Worm (Caenorhabditis elegans): ENCODE measurements around the gene gba-3.

Gene gba-3

DNA sequence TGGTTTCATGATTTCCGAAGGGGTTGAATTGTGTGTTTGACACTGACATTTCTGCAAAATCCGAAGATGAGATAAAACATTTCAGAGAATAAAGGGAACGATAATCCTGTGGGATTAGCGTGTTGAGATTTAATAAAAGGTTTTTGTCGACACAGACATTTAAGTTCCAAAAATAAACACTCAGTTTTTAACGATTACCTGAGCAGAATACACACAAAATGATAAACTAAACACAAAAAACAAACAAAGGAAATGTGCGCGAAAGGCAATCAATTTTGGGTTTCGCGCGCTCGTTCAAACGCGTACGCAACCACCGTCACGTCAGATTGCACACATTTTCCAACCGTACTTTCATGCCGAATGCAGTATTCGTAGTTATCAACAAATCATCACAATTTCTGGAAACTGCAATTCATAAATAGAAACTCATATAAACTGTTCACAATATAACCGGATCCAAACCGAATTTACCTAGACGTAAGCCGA, 11.9 kb upstream of the gba-3 start, which contains the start of gene rif-1.1:
Gene rif-1.1, minus strand, starts transcription at position 51 of the 486 bp plus-strand sequence.
- TF ChIP-seq unc-120 (tag; optimal IDR thresholded peaks at IDR 0.05; ENCODE audit: poor library complexity, severe bottlenecking) (no peak), tbx-8 (GFP tag; optimal IDR thresholded peaks at IDR 0.05) (no peak), ztf-11 (tag; optimal IDR thresholded peaks at IDR 0.05) (no peak), nhr-12 (tag; optimal IDR thresholded peaks at IDR 0.05) (no peak), nhr-28 (tag; optimal IDR thresholded peaks at IDR 0.05) (no peak), nhr-2 (tag; optimal IDR thresholded peaks at IDR 0.05) (no peak), zip-8 (tag; optimal IDR thresholded peaks at IDR 0.05) (no peak), sptf-1 (tag; optimal IDR thresholded peaks at IDR 0.05) (no peak), lin-13 (tag; optimal IDR thresholded peaks at IDR 0.05) (no peak), nhr-76 (tag; optimal IDR thresholded peaks at IDR 0.05) (no peak), ces-1 (GFP tag; optimal IDR thresholded peaks at IDR 0.05) (peak; percentile 6), unc-62 (GFP tag; optimal IDR thresholded peaks at IDR 0.05) (no peak), elt-3 (tag; optimal IDR thresholded peaks at IDR 0.05) (no peak), mab-5 (tag; optimal IDR thresholded peaks at IDR 0.05) (no peak), blmp-1 (tag; optimal IDR thresholded peaks at IDR 0.05) (no peak), elt-1 (tag; optimal IDR thresholded peaks at IDR 0.05; ENCODE audit: borderline replicate concordance, insufficient read depth) (no peak), mep-1 (tag; optimal IDR thresholded peaks at IDR 0.05) (peak; percentile 11), flh-1 (GFP tag; optimal IDR thresholded peaks at IDR 0.05) (no peak), nhr-237 (tag; optimal IDR thresholded peaks at IDR 0.05) (no peak), ceh-39 (tag; optimal IDR thresholded peaks at IDR 0.05) (no peak), ceh-83 (GFP tag; optimal IDR thresholded peaks at IDR 0.05) (no peak), hlh-1 (tag; optimal IDR thresholded peaks at IDR 0.05) (no peak), bed-3 (GFP tag; optimal IDR thresholded peaks at IDR 0.05) (no peak), drap-1 (GFP tag; optimal IDR thresholded peaks at IDR 0.05) (peak; percentile 24), unc-39 (tag; optimal IDR thresholded peaks at IDR 0.05) (no peak), cnd-1 (tag; optimal IDR thresholded peaks at IDR 0.05) (no peak), lsy-2 (tag; optimal IDR thresholded peaks at IDR 0.05) (peak; percentile 82), sem-2 (GFP tag; optimal IDR thresholded peaks at IDR 0.05) (no peak), ceh-43 (GFP tag; optimal IDR thresholded peaks at IDR 0.05) (no peak), M03D4.4 (tag; optimal IDR thresholded peaks at IDR 0.05) (no peak), lin-32 (GFP tag; optimal IDR thresholded peaks at IDR 0.05) (no peak), ham-2 (GFP tag; optimal IDR thresholded peaks at IDR 0.05) (no peak), snpc-4 (tag; optimal IDR thresholded peaks at IDR 0.05) (no peak), pha-4 (tag; optimal IDR thresholded peaks at IDR 0.05) (peak; percentile 10), mls-2 (tag; optimal IDR thresholded peaks at IDR 0.05) (peak; percentile 29)

DNA sequence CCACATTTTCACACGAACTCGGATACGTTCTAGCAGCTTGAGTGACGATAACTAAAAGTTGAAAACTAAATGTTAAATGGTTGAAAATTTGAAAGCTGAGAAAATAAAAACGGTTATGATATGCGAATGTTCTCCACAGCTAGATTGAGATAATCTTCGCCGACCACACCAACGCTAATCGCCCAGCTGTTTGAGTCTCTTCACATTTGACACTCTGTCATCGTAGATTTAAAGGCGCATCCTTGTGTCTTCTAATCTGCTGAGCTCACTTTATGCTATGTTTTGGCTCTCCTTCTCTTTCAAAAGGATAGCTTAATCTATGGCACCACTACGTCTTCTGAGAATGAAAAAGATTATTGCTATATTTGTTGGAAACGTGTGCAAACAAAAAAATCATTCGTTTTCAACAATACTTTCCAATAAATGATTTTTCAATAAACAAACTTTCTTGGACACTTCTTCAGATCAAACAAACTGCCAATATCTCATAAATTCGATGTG, 10.0 kb upstream of the gba-3 start, which contains the start of gene F11E6.10:
Gene F11E6.10, minus strand, starts transcription at position 51 of the 501 bp plus-strand sequence.
- TF ChIP-seq lin-32 (GFP tag; optimal IDR thresholded peaks at IDR 0.05) = no peak

DNA sequence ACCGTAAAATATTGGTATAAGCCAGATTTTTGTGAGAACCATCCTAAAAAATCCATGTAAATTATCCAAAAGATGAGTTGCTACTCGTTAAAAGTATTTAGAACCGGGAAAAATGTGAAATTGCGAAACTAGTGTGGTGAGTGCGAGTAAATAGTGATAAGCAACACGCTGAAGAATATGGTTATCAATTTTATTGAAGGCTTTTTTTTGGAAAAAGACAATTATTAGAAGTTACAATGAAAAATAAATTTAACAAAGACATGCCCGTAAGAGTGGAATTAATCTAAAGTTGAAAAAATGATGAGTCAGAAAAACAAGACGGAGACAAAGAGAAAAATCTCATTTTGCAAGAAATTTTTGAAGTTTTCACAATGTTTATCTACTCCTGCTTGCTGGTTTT, 7.2 kb upstream of the gba-3 start, which contains the start of gene F11E6.6:
Gene F11E6.6, minus strand, starts transcription at position 101 of the 400 bp plus-strand sequence.
- TF ChIP-seq mab-5 (tag; optimal IDR thresholded peaks at IDR 0.05) (no peak), lin-13 (tag; optimal IDR thresholded peaks at IDR 0.05) (no peak), M03D4.4 (tag; optimal IDR thresholded peaks at IDR 0.05) (no peak), nhr-12 (tag; optimal IDR thresholded peaks at IDR 0.05) (no peak), ceh-43 (GFP tag; optimal IDR thresholded peaks at IDR 0.05) (no peak), flh-1 (GFP tag; optimal IDR thresholded peaks at IDR 0.05) (no peak), hlh-1 (tag; optimal IDR thresholded peaks at IDR 0.05) (no peak), sem-2 (GFP tag; optimal IDR thresholded peaks at IDR 0.05) (no peak), bed-3 (GFP tag; optimal IDR thresholded peaks at IDR 0.05) (no peak), elt-3 (tag; optimal IDR thresholded peaks at IDR 0.05) (no peak), nhr-76 (tag; optimal IDR thresholded peaks at IDR 0.05) (no peak), ceh-83 (GFP tag; optimal IDR thresholded peaks at IDR 0.05) (no peak), snpc-4 (tag; optimal IDR thresholded peaks at IDR 0.05) (no peak), pha-4 (tag; optimal IDR thresholded peaks at IDR 0.05) (no peak), mep-1 (tag; optimal IDR thresholded peaks at IDR 0.05) (no peak), nhr-2 (tag; optimal IDR thresholded peaks at IDR 0.05) (no peak), nhr-28 (tag; optimal IDR thresholded peaks at IDR 0.05) (no peak), cnd-1 (tag; optimal IDR thresholded peaks at IDR 0.05) (no peak), lin-32 (GFP tag; optimal IDR thresholded peaks at IDR 0.05) (no peak), tbx-8 (GFP tag; optimal IDR thresholded peaks at IDR 0.05) (no peak)

All from whole organism, mixed stage, embryonic.